Fruit fly (Drosophila melanogaster) S2 (cell line): Measurements from ENCODE around the gene Rab39.

Experiments used
- CG8478 ChIP-seq: fragments of >200 bp; optimal IDR thresholded peaks from 2 replicates; lab custom pipeline; 2018
- CTCF ChIP-seq, 2 experiments: fragments of >200 bp; optimal IDR thresholded peaks; 2 replicates each; lab custom pipeline; 2018

dm6 chrX:7692740-7693064 is 42.0 kb upstream of the Rab39 start:
- TF ChIP-seq CG8478 (lab: Kevin White, UChicago) (no peak), CTCF (optimal IDR thresholded peaks at IDR 0.05; lab: Kevin White, UChicago) (no peak)
